Worm (Caenorhabditis elegans) whole organism, L2 larva: ENCODE data around the gene F21D12.2.

Experiments
- alr-1 ChIP-seq: fragments of 150-350 bp; optimal IDR thresholded peaks from 2 replicates; lab custom pipeline; 2014; ENCODE audit warnings: missing biosample characterization, missing genetic modification characterization
- aly-2 ChIP-seq: fragments of 150-350 bp; optimal IDR thresholded peaks from 2 replicates; lab custom pipeline; 2014; ENCODE audit warnings: missing biosample characterization, missing genetic modification characterization
- egl-27 ChIP-seq: sonication (generic microtip); optimal IDR thresholded peaks from 3 replicates; lab custom pipeline; 2017; ENCODE audit warnings: missing biosample characterization, missing genetic modification reagents, missing genetic modification characterization
- lsy-2 ChIP-seq, 2 experiments: fragments of 150-350 bp in 1 of 2; sonication (generic microtip) in 1 of 2; optimal IDR thresholded peaks; 2 replicates each; lab custom pipeline; 2014 to 2017; ENCODE audit warnings: missing biosample characterization in 2 of 2, missing genetic modification characterization in 2 of 2
- mdl-1 ChIP-seq, 2 experiments: fragments of 150-350 bp in 1 of 2; sonication (generic microtip) in 1 of 2; optimal IDR thresholded peaks; 2 replicates each; lab custom pipeline; 2017; ENCODE audit warnings: missing biosample characterization in 2 of 2, missing genetic modification characterization in 2 of 2
- nhr-11 ChIP-seq: fragments of 150-350 bp; optimal IDR thresholded peaks from 2 replicates; lab custom pipeline; 2014; ENCODE audit warnings: missing biosample characterization, missing genetic modification characterization
- nhr-25 ChIP-seq: fragments of 150-350 bp; sonication (generic microtip); optimal IDR thresholded peaks from 3 replicates; lab custom pipeline; 2014; ENCODE audit warnings: missing biosample characterization, missing genetic modification characterization
- skn-1 ChIP-seq: sonication (generic microtip); optimal IDR thresholded peaks from 2 replicates; lab custom pipeline; 2017; ENCODE audit warnings: missing biosample characterization, missing genetic modification characterization
- snpc-4 ChIP-seq: fragments of 150-350 bp; optimal IDR thresholded peaks from 2 replicates; lab custom pipeline; 2014; ENCODE audit warnings: missing biosample characterization, missing genetic modification characterization

DNA sequence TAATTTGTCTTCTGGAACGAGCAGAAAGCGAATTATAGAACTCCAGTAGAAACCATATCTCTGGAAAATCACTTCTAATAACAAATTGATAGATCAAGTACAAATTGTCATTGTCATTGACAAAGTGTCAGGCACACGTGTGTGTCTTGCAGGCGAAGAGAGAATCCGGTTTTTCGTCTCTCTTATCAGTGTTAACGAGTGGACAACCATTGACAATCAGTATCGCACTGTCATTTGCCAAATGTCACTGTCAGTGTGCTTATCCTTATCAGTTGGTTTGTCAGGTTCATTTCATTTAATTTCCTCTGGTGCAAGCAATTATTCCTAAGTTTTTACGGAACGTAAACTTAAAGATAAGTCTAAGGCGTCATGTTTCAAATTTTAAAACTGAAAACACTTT lies 44.1 kb upstream of the F21D12.2 start:
- no peak for TF ChIP-seq skn-1 (tag; lab: Kevin White, UChicago)
- TF ChIP-seq aly-2 (tag; lab: Kevin White, UChicago) = no peak
- no peak for TF ChIP-seq nhr-25 (tag; lab: Kevin White, UChicago)
- no peak for TF ChIP-seq alr-1 (tag; lab: Kevin White, UChicago)
- no peak for TF ChIP-seq snpc-4 (tag; lab: Kevin White, UChicago)
- TF ChIP-seq nhr-11 (tag; lab: Kevin White, UChicago) = no peak
- no peak for TF ChIP-seq egl-27 (tag; lab: Kevin White, UChicago)
- no peak for TF ChIP-seq lsy-2 (tag; optimal IDR thresholded peaks at IDR 0.05; lab: Kevin White, UChicago)
- no peak for TF ChIP-seq mdl-1 (tag; optimal IDR thresholded peaks at IDR 0.05; lab: Kevin White, UChicago)
